Worm (Caenorhabditis elegans) whole organism, L4 larva: ENCODE results near the gene cox-10.

Experiments
- aha-1 ChIP-seq: fragments of 150-350 bp; peaks from one replicate; lab custom pipeline; 2014; ENCODE audit warnings: missing biosample characterization, missing genetic modification characterization
- nhr-111 ChIP-seq: fragments of 200-800 bp; sonication (Bioruptor generic); optimal IDR thresholded peaks from 2 replicates; lab custom pipeline; 2018; ENCODE audit warnings: mild to moderate bottlenecking, missing genetic modification characterization, missing compliant biosample characterization

- TF ChIP-seq aha-1 (tag; lab: Kevin White, UChicago) (no peak), nhr-111 (GFP tag; lab: Kevin White, UChicago) (no peak)
Observed at ce11 chrII:12669342-12669741, 10.4 kb upstream of the cox-10 start.
